Fruit fly (Drosophila melanogaster): ENCODE measurements around the gene CASK.

The CASK gene

DNA sequence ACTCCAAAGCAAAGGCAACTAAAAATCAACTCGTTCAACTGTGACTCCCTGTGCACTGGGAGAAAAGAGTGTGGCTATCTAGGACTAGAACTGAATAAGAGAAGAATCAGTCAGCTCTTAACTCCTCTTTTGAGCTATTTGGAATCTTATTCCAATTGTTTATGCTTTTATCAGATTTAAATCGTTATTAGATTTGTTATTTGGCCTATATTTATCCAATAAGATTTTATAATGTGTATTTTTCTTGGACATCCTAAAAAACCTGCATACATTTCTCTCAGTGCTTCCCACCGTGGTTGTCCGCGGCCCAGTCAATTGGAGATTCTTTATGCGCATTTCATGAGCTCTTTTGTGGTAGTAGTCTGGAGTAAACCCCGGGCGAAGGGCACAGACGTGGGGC lies 41.0 kb downstream of the CASK start (continued):
- TF ChIP-seq vri (GFP tag; optimal IDR thresholded peaks at IDR 0.05) (peak; percentile 87), pdm3 (GFP tag; optimal IDR thresholded peaks at IDR 0.05) (peak; percentile 91), CG3919 (GFP tag; optimal IDR thresholded peaks at IDR 0.05) (peak; percentile 94), CG10631 (GFP tag; optimal IDR thresholded peaks at IDR 0.05) (peak; percentile 94), Hr39 (GFP tag; optimal IDR thresholded peaks at IDR 0.05) (peak; percentile 93), CG10669 (GFP tag; optimal IDR thresholded peaks at IDR 0.05) (peak; percentile 94), CG15336 (GFP tag; IDR thresholded peaks at IDR 0.05) (peak; percentile 88), CG32006 (GFP tag; optimal IDR thresholded peaks at IDR 0.05) (peak; percentile 88), Blimp-1 (GFP tag; optimal IDR thresholded peaks at IDR 0.05) (peak; percentile 64), CG8119 (GFP tag; IDR thresholded peaks at IDR 0.05) (peak; percentile 87), Eip75B (GFP tag; optimal IDR thresholded peaks at IDR 0.05) (peak; percentile 93), Ets21C (GFP tag; optimal IDR thresholded peaks at IDR 0.05) (peak; percentile 83), Met (GFP tag; optimal IDR thresholded peaks at IDR 0.05) (peak; percentile 92), fkh (GFP tag; optimal IDR thresholded peaks at IDR 0.05) (no peak), topi (GFP tag; optimal IDR thresholded peaks at IDR 0.05) (peak; percentile 93), acj6 (GFP tag; optimal IDR thresholded peaks at IDR 0.05) (peak; percentile 95), fd85E (GFP tag; optimal IDR thresholded peaks at IDR 0.05) (peak; percentile 79), CG6854 (GFP tag; optimal IDR thresholded peaks at IDR 0.05) (peak; percentile 74), Lpt (GFP tag; optimal IDR thresholded peaks at IDR 0.05) (peak; percentile 77), CG6792 (GFP tag; optimal IDR thresholded peaks at IDR 0.05) (peak; percentile 92), CG6808 (GFP tag; optimal IDR thresholded peaks at IDR 0.05) (peak; percentile 93), Eip78C (GFP tag) (peak; percentile 99), CG31627 (GFP tag; optimal IDR thresholded peaks at IDR 0.05) (peak; percentile 93), CG3032 (tag; optimal IDR thresholded peaks at IDR 0.05) (peak; percentile 95), CG9139 (GFP tag; optimal IDR thresholded peaks at IDR 0.05) (peak; percentile 82), Ets96B (tag; optimal IDR thresholded peaks at IDR 0.05) (peak; percentile 95), Hr4 (GFP tag; optimal IDR thresholded peaks at IDR 0.05) (peak; percentile 85), CG11294 (GFP tag; IDR thresholded peaks at IDR 0.05) (peak; percentile 74), Sox14 (GFP tag; optimal IDR thresholded peaks at IDR 0.05) (peak; percentile 94), OdsH (GFP tag; optimal IDR thresholded peaks at IDR 0.05) (peak; percentile 93), CG11902 (GFP tag; optimal IDR thresholded peaks at IDR 0.05) (peak; percentile 87), dsx (GFP tag; optimal IDR thresholded peaks at IDR 0.05; ENCODE audit: poor library complexity, severe bottlenecking) (peak; percentile 92), Sox102F (GFP tag; optimal IDR thresholded peaks at IDR 0.05) (peak; percentile 93), CG1621 (tag; optimal IDR thresholded peaks at IDR 0.05) (peak; percentile 90), net (GFP tag; optimal IDR thresholded peaks at IDR 0.05) (peak; percentile 91), Sox15 (GFP tag; optimal IDR thresholded peaks at IDR 0.05) (peak; percentile 88), Hr38 (GFP tag; optimal IDR thresholded peaks at IDR 0.05) (no peak), CG6163 (GFP tag; IDR thresholded peaks at IDR 0.05) (peak; percentile 87)

DNA sequence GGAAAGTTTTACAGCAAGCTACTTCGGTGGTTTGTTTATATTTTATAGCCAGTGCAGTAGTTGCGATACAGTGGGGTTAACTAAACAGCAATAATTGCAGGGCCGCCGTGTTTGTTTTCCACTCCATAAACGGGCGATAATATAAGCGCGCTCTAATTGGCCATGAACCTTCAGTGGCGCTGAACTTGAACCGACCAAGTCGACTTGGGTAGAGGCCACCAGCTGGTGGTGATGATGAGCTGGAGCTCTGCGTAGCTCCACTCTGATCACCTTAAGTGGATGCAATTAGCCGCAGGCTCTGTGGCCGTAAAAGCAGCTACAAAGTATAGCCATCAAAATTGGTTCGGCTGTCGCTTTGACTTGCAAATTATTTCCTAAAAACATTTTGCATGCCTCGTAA lies 42.4 kb downstream of the CASK start:
- TF ChIP-seq dsx (GFP tag; optimal IDR thresholded peaks at IDR 0.05; ENCODE audit: poor library complexity, severe bottlenecking), result peak; percentile 79
- no peak for TF ChIP-seq lz (GFP tag; optimal IDR thresholded peaks at IDR 0.05)

DNA sequence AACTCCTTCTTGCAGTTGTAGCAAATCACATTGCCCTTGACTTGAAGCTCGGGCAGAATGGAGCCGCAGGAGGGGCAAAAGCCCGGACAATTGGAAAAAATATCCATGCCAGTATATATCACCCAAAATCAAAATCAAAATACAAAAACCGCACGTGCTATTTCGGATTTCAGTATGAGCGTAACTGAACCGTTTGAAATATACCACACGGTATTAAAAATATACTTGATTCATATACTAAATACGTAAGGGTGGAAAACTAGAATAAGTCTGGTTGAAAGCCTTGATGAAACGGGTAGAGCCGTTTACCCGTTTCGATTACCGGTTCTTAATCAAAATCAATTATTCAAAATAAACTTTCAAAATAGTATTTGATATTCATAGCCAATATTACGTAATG lies 44.8 kb downstream of the CASK start, which contains the start of gene Polr1H:
Gene Polr1H (minus strand): TSS at position 188 of the 400 bp plus-strand sequence.
- no peak for TF ChIP-seq Met (GFP tag; optimal IDR thresholded peaks at IDR 0.05)

Data from whole organism, prepupa.